Worm (Caenorhabditis elegans) whole organism, midembryonic: ENCODE results near the gene T07A9.15.

Experiments used
- T22C8.4 ChIP-seq: fragments of 200-800 bp; sonication (Bioruptor generic); IDR thresholded peaks from 2 replicates; pipeline ENCODE4 v1.3.6; 2022; ENCODE audit warnings: missing genetic modification characterization, missing compliant biosample characterization
- cog-1 ChIP-seq: sonication (generic microtip); optimal IDR thresholded peaks from 2 replicates; lab custom pipeline; 2016; ENCODE audit warnings: missing genetic modification characterization, missing compliant biosample characterization
- flt-1 ChIP-seq: fragments of 200-800 bp; sonication (Bioruptor generic); IDR thresholded peaks from 2 replicates; pipeline ENCODE4 v1.3.6; 2022; ENCODE audit warnings: missing genetic modification characterization, missing compliant biosample characterization

- TF ChIP-seq flt-1 (no peak), cog-1 (tag; lab: Kevin White, UChicago) (no peak), T22C8.4 (GFP tag; lab: Robert Waterston, UW) (no peak)
Observed at ce11 chrIV:383135-383731, 10.1 kb downstream of the T07A9.15 start, which contains the start of gene spl-1.
